Fruit fly (Drosophila melanogaster) whole organism, larva: ENCODE data around the gene CG13813.

ENCODE experiments used
- noc ChIP-seq: fragments of 200-800 bp; sonication (Bioruptor generic); optimal IDR thresholded peaks from 3 replicates; lab custom pipeline; 2019; ENCODE audit warnings: missing biosample characterization, mild to moderate bottlenecking, missing genetic modification characterization, moderate library complexity

The CG13813 gene

DNA sequence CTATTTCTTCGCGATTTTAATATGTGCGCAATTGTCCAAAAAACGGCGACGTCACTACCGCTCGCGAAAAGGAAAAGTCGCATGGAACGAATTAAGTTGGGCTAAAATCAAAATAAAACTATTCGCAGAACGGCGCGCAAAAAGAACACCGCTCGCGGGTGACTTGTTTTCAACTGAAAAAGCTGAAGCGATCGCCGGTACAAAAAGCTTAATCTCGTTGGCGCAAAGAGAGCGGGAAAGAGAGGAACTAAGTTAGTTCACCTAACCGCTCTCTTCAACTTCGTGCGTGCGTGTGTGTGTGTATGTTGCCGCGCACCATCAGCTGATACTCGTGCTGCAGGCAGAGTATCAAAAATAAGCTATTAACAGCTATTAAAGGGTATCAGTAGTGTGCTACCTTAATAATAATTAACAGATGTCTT is 33.3 kb upstream of the CG13813 start, which contains the start of gene CG42674:
Gene CG42674, minus strand, starts transcription at position 180 of the 422 bp plus-strand sequence.
- peak; percentile 33 for TF ChIP-seq noc (tag; lab: Kevin White, UChicago)

DNA sequence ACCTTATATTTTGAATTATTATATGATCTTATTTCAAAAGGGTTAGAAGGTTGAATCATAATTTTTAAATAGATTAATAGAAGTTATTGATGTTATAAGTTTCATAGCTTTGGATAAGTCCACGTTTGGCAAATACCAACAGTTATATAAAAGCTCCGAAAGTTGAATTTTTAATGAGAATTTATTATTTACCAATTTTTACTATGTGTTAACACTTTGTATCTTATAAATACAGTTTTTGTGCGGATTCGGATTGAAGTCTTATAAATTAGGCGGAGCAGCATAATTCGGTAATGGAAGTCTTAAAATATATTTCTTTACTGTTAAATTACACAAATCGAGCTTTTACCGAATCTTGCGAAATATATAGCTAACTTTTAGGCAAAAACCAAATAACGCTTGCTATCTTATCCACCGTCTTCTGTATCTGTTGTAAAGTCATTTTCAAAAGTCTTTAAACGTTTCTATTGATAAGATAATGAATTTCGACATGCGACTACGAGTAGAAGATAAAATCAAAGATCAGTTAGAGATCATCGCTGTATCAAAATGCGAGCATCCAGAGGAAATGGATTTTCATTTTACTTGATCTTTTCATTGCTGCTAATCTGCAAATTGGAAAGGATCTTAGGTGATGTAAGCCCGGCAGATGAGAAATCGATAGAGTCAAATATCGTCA is 31.8 kb upstream of the CG13813 start, which contains the start of gene CG42833:
Gene CG42833, plus strand, starts transcription at position 525 of the 679 bp plus-strand sequence.
- TF ChIP-seq noc (tag; lab: Kevin White, UChicago): no peak

DNA sequence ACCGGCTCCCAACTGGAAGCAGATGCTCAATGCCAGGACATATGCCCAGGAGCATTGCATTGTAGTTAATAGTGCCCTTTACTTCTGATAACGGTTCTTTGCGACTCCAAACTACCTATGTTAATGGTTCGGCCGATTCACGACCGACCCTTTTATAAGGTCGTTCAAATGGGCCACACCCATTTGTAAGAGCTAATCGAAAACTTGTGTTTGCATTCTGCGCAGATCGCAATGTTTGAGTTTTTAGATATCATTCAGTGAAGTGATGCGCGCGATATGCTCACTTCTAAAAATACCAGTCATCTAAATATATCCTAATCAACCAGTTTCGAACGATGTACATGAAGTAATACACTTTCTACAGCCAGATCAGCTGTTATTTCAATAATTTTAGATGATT is 29.9 kb upstream of the CG13813 start, which contains the start of gene obst-F:
Gene obst-F, minus strand, starts transcription at position 101 of the 400 bp plus-strand sequence.
- no peak for TF ChIP-seq noc (tag; lab: Kevin White, UChicago)

dm6 chr3L:20203587-20203986 is 27.9 kb upstream of the CG13813 start, which contains the start of gene CG7298:
Gene CG7298, minus strand, starts transcription at chr3L:20203687.
- no peak for TF ChIP-seq noc (tag; lab: Kevin White, UChicago)

DNA sequence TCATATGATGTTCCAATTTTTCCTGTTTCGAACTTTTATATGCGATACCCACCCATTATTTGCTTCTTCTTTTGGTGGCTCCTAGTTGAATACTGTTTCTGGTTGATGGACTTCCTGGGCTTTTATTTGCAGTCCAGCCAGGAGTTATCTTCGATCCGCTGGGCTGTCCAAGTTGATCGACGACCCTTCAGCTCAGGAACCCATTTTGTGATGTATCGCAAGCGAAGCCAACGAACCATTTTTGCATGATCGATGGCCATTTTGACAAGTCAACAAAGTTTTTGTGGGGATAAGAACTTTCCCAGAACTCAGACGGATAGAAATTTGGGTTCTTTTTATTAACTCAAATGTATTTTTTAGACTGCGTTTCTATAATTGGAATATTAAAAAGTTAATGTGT is 25.5 kb upstream of the CG13813 start, which contains the start of gene CG7290:
Gene CG7290, minus strand, starts transcription at position 101 of the 400 bp plus-strand sequence.
- TF ChIP-seq noc (tag; lab: Kevin White, UChicago): no peak

dm6 chr3L:20206950-20207584 is 24.4 kb upstream of the CG13813 start, which contains the start of gene CG6996:
Gene CG6996, plus strand, starts transcription at chr3L:20207534.
- TF ChIP-seq noc (tag; lab: Kevin White, UChicago): peak; percentile 35

DNA sequence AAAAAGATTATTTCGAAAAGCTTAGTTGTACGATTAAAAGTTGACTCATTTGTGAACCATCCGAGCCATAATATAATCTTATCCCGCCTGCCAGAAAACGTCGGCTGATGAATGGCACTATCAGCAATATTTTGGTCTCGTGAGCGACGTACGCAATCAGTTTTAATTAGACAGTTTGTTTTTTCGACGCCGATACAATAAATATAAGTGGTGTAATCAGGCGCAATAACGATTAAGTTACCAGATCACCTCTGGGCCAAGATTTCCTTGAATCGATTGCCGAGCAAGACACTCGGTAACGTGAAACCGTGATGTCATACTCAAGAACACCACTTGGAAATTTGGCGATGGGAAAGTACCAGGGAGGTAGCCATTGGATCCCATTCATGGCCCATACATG is 22.4 kb upstream of the CG13813 start:
- TF ChIP-seq noc (tag; lab: Kevin White, UChicago): peak; percentile 63

- TF ChIP-seq noc (tag; lab: Kevin White, UChicago): no peak
These were observed 21.6 kb upstream of the CG13813 start for dm6 chr3L:20209896-20210295.

DNA sequence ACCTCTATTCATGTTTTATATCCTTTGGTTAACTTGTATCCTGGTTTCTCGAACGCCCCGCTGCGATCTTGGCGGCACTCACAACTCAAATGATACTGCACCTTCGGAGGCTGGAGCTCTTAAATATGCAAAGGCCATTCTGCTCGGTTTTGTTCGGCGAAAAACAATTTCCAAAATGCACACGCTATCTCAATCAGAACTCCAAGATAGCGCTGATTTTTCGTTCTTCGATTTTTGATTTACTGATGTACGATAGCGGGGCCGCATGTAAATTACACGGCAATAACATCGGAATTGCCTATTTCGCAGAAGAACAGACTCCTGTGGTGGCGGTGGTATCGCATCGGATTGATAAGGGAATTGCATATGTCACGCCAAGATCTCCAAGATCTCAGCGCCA is 19.4 kb upstream of the CG13813 start, which contains the start of gene CG7017:
Gene CG7017, minus strand, starts transcription at position 101 of the 400 bp plus-strand sequence.
- TF ChIP-seq noc (tag; lab: Kevin White, UChicago): no peak

- TF ChIP-seq noc (tag; lab: Kevin White, UChicago): no peak
These were observed 11.1 kb upstream of the CG13813 start, which contains the start of gene CG6933 for dm6 chr3L:20220374-20220773. Gene CG6933, minus strand, starts transcription at chr3L:20220420.

DNA sequence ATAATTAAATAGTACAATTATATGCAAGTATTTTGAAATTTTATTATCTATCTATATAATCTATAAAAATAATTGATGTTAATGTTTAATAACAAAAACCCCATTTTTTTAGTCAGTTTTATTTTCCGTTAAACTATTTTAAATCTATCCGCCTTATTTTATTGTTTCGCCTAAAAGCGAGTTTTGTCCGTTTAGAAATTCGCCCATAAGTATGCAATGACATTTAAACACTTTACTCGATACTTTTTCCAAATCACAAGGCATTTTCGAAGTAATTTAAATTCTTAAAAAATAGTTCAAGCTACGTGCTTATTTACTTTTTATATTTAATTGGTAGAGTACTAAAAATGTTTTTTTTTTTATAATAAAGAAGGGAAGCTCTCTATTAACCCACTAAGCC is 10.6 kb upstream of the CG13813 start:
- TF ChIP-seq noc (tag; lab: Kevin White, UChicago): no peak

dm6 chr3L:20221412-20221864 is 10.0 kb upstream of the CG13813 start, which contains the start of gene CG17145:
Gene CG17145, plus strand, starts transcription at chr3L:20221814.
- peak; percentile 82 for TF ChIP-seq noc (tag; lab: Kevin White, UChicago)

dm6 chr3L:20222617-20223016 is 8.9 kb upstream of the CG13813 start:
- no peak for TF ChIP-seq noc (tag; lab: Kevin White, UChicago)

DNA sequence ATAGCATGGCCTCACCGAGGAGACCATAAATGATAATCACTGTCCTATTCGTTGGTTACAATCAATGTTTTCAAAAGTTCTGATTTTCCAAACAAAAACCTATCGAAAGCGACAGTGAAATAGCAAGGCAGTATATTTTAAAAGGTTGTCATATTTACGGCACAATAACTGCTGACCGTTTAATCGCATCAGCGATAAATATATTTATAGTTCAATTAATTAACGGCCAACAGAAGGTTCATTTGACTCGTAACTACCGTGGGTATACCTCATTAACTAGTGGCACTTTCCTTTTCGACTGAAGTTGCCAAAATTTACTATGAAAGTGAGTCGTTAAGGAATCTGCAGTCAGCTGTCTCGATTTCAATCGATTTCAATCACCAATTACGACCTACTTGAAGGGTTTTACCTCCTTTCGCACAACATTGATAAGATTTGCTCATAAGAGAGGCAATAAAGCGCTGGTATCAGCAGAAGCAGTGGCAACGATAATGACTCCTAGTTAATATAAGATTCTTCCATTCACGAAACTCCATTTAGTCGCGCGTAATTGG is 8.0 kb upstream of the CG13813 start, which contains the start of gene CG17147:
Gene CG17147, plus strand, starts transcription at position 535 of the 554 bp plus-strand sequence.
- TF ChIP-seq noc (tag; lab: Kevin White, UChicago): peak; percentile 97

DNA sequence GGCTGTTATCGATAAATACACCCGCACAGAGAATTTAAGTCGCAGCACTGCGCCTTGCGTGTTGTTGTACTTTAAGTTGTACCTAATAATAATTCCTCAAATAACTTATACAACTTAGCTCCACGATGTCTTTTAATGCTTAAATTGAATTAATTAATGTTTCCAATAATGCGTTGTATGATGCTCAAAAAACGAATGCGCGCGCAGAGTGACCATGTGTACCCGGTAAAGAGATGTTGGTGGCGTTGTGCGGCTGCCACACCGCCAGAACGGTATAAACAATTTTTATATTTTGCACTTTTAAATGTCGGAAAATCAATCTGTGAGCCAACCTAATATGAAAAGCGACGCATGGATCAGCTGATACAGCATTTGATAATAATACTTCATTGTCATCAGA is 5.3 kb upstream of the CG13813 start:
- no peak for TF ChIP-seq noc (tag; lab: Kevin White, UChicago)
